Worm (Caenorhabditis elegans) whole organism, L3 larva: ENCODE results near the gene rpoa-12.

ENCODE experiments used
- aly-2 ChIP-seq: fragments of 150-350 bp; optimal IDR thresholded peaks from 2 replicates; lab custom pipeline; 2014; ENCODE audit warnings: missing biosample characterization, missing genetic modification characterization
- ama-1 ChIP-seq: fragments of 150-350 bp; optimal IDR thresholded peaks from 2 replicates; lab custom pipeline; 2018
- ceh-16 ChIP-seq: sonication (generic microtip); optimal IDR thresholded peaks from 2 replicates; lab custom pipeline; 2017; ENCODE audit warnings: missing biosample characterization, missing genetic modification characterization
- ceh-28 ChIP-seq: fragments of 150-350 bp; optimal IDR thresholded peaks from 2 replicates; lab custom pipeline; 2014; ENCODE audit warnings: missing biosample characterization, missing genetic modification reagents, missing genetic modification characterization
- ceh-82 ChIP-seq: fragments of 150-350 bp; optimal IDR thresholded peaks from 2 replicates; lab custom pipeline; 2014; ENCODE audit warnings: missing biosample characterization, missing genetic modification characterization
- daf-12 ChIP-seq: fragments of 150-350 bp; optimal IDR thresholded peaks from 2 replicates; lab custom pipeline; 2014; ENCODE audit warnings: missing biosample characterization, missing genetic modification reagents, missing genetic modification characterization
- egl-27 ChIP-seq: sonication (generic microtip); optimal IDR thresholded peaks from 4 replicates; lab custom pipeline; 2017; ENCODE audit warnings: missing biosample characterization, missing genetic modification reagents, missing genetic modification characterization
- elt-2 ChIP-seq: sonication (generic microtip); optimal IDR thresholded peaks from 2 replicates; lab custom pipeline; 2016; ENCODE audit warnings: missing genetic modification reagents, mild to moderate bottlenecking, missing genetic modification characterization, missing compliant biosample characterization
- elt-3 ChIP-seq, 3 experiments: fragments of 150-350 bp in 1 of 3; sonication (generic microtip) in 2 of 3; optimal IDR thresholded peaks; 2 replicates in 2 of 3; 4 replicates in 1 of 3; lab custom pipeline; 2014 to 2017; ENCODE audit warnings: missing biosample characterization in 3 of 3, missing genetic modification characterization in 3 of 3
- eor-1 ChIP-seq, 2 experiments: fragments of 150-350 bp; optimal IDR thresholded peaks; 2 replicates each; lab custom pipeline; 2014 to 2018; ENCODE audit warnings: missing biosample characterization in 2 of 2, missing genetic modification characterization in 2 of 2
- fkh-10 ChIP-seq: sonication (generic microtip); optimal IDR thresholded peaks from 2 replicates; lab custom pipeline; 2017; ENCODE audit warnings: missing biosample characterization, missing genetic modification reagents, missing genetic modification characterization
- fkh-2 ChIP-seq: fragments of 150-350 bp; optimal IDR thresholded peaks from 2 replicates; lab custom pipeline; 2014; ENCODE audit warnings: missing biosample characterization, missing genetic modification reagents, missing genetic modification characterization
- hmg-11 ChIP-seq: sonication (generic microtip); optimal IDR thresholded peaks from 2 replicates; lab custom pipeline; 2016; ENCODE audit warnings: missing genetic modification characterization, missing compliant biosample characterization
- jun-1 ChIP-seq: fragments of 150-350 bp; optimal IDR thresholded peaks from 2 replicates; lab custom pipeline; 2014; ENCODE audit warnings: missing biosample characterization, missing genetic modification reagents, missing genetic modification characterization
- mdl-1 ChIP-seq: fragments of 150-350 bp; optimal IDR thresholded peaks from 2 replicates; lab custom pipeline; 2014; ENCODE audit warnings: missing biosample characterization, missing genetic modification characterization
- nfya-1 ChIP-seq: sonication (generic microtip); optimal IDR thresholded peaks from 2 replicates; lab custom pipeline; 2017; ENCODE audit warnings: missing genetic modification characterization, mild to moderate bottlenecking, missing compliant biosample characterization, antibody characterized with exemption, moderate library complexity; ENCODE audit not compliant: insufficient read depth
- nhr-11 ChIP-seq: fragments of 150-350 bp; optimal IDR thresholded peaks from 2 replicates; lab custom pipeline; 2014; ENCODE audit warnings: missing biosample characterization, missing genetic modification characterization
- nhr-237 ChIP-seq: fragments of 150-350 bp; optimal IDR thresholded peaks from 2 replicates; lab custom pipeline; 2014; ENCODE audit warnings: missing biosample characterization, missing genetic modification characterization
- nhr-28 ChIP-seq: fragments of 150-350 bp; optimal IDR thresholded peaks from 2 replicates; lab custom pipeline; 2014; ENCODE audit warnings: missing biosample characterization, missing genetic modification characterization
- nhr-43 ChIP-seq: sonication (generic microtip); optimal IDR thresholded peaks from 2 replicates; lab custom pipeline; 2016; ENCODE audit warnings: mild to moderate bottlenecking, missing genetic modification characterization, missing compliant biosample characterization; ENCODE audit not compliant: poor library complexity, severe bottlenecking
- nhr-67 ChIP-seq: fragments of 150-350 bp; optimal IDR thresholded peaks from 2 replicates; lab custom pipeline; 2014; ENCODE audit warnings: missing biosample characterization, missing genetic modification characterization
- nhr-77 ChIP-seq: fragments of 150-350 bp; optimal IDR thresholded peaks from 2 replicates; lab custom pipeline; 2014; ENCODE audit warnings: missing biosample characterization, missing genetic modification characterization
- pha-4 ChIP-seq: fragments of 150-350 bp; optimal IDR thresholded peaks from 2 replicates; lab custom pipeline; 2014; ENCODE audit warnings: missing biosample characterization, missing genetic modification reagents, missing genetic modification characterization
- pqm-1 ChIP-seq: fragments of 150-350 bp; optimal IDR thresholded peaks from 2 replicates; lab custom pipeline; 2017; ENCODE audit warnings: missing biosample characterization, missing genetic modification characterization, inconsistent platforms
- skn-1 ChIP-seq: fragments of 150-350 bp; optimal IDR thresholded peaks from 2 replicates; lab custom pipeline; 2014; ENCODE audit warnings: missing biosample characterization, missing genetic modification characterization
- snpc-4 ChIP-seq: fragments of 150-350 bp; optimal IDR thresholded peaks from 2 replicates; lab custom pipeline; 2014; ENCODE audit warnings: missing biosample characterization, missing genetic modification characterization
- tbx-2 ChIP-seq: sonication (generic microtip); optimal IDR thresholded peaks from 2 replicates; lab custom pipeline; 2016; ENCODE audit warnings: mild to moderate bottlenecking, missing genetic modification characterization, missing compliant biosample characterization
- unc-39 ChIP-seq: sonication (generic microtip); optimal IDR thresholded peaks from 4 replicates; lab custom pipeline; 2017; ENCODE audit warnings: missing biosample characterization, missing genetic modification characterization
- unc-62 ChIP-seq: fragments of 150-350 bp; sonication (generic microtip); optimal IDR thresholded peaks from 4 replicates; lab custom pipeline; 2014; ENCODE audit warnings: missing biosample characterization, missing genetic modification reagents, missing genetic modification characterization
- zag-1 ChIP-seq: fragments of 150-350 bp; optimal IDR thresholded peaks from 2 replicates; lab custom pipeline; 2014; ENCODE audit warnings: missing biosample characterization, missing genetic modification characterization
- ztf-11 ChIP-seq: fragments of 150-350 bp; optimal IDR thresholded peaks from 2 replicates; lab custom pipeline; 2014; ENCODE audit warnings: missing biosample characterization, missing genetic modification characterization

The rpoa-12 gene

ce11 chrV:14464368-14464767 lies 41.3 kb upstream of the rpoa-12 start, which contains the start of gene F08H9.4:
F08H9.4 (minus strand) TSS chrV:14464428.
- TF ChIP-seq egl-27 (tag; lab: Kevin White, UChicago), result no peak
- TF ChIP-seq zag-1 (tag; lab: Kevin White, UChicago), result no peak
- TF ChIP-seq nhr-237, result no peak
- TF ChIP-seq ceh-28 (tag; lab: Kevin White, UChicago), result no peak
- TF ChIP-seq mdl-1 (tag; lab: Kevin White, UChicago), result no peak
- TF ChIP-seq nhr-11 (tag; lab: Kevin White, UChicago), result no peak
- no peak for TF ChIP-seq pqm-1 (tag; lab: Kevin White, UChicago)
- no peak for TF ChIP-seq nhr-43 (tag; lab: Kevin White, UChicago)
- no peak for TF ChIP-seq elt-2 (tag; lab: Kevin White, UChicago)
- no peak for TF ChIP-seq pha-4 (tag; lab: Kevin White, UChicago)
- no peak for TF ChIP-seq snpc-4 (tag; lab: Kevin White, UChicago)
- TF ChIP-seq fkh-10 (GFP tag; lab: Kevin White, UChicago), result no peak
- no peak for TF ChIP-seq fkh-2 (tag; lab: Kevin White, UChicago)
- TF ChIP-seq, all 47 proteins: peak for 0

ce11 chrV:14463087-14463486 lies 40.0 kb upstream of the rpoa-12 start, which contains the start of gene F08H9.3:
F08H9.3 (minus strand) TSS chrV:14463338.
- TF ChIP-seq snpc-4 (tag; lab: Kevin White, UChicago), result peak; percentile 87
- TF ChIP-seq ama-1 (lab: Kevin White, UChicago), result peak; percentile 3
- peak; percentile 69 for TF ChIP-seq elt-2 (tag; lab: Kevin White, UChicago)
- peak; percentile 69 for TF ChIP-seq pqm-1 (tag; lab: Kevin White, UChicago)

- TF ChIP-seq fkh-10 (GFP tag; lab: Kevin White, UChicago) (no peak), ceh-82 (tag; lab: Kevin White, UChicago) (no peak), tbx-2 (tag; lab: Kevin White, UChicago) (no peak), pqm-1 (tag; lab: Kevin White, UChicago) (no peak), daf-12 (tag; lab: Kevin White, UChicago) (no peak), pha-4 (tag; lab: Kevin White, UChicago) (peak; percentile 64), nhr-77 (no peak), eor-1 (tag; optimal IDR thresholded peaks at IDR 0.05; lab: Kevin White, UChicago) (no peak), hmg-11 (tag; lab: Kevin White, UChicago) (no peak)
Observed at ce11 chrV:14462653-14463052, 39.5 kb upstream of the rpoa-12 start.

- TF ChIP-seq ceh-28 (tag; lab: Kevin White, UChicago) (no peak), skn-1 (tag; lab: Kevin White, UChicago) (no peak), ama-1 (lab: Kevin White, UChicago) (no peak), nhr-28 (tag; lab: Kevin White, UChicago) (no peak), hmg-11 (tag; lab: Kevin White, UChicago) (no peak), eor-1 (tag; optimal IDR thresholded peaks at IDR 0.05; lab: Kevin White, UChicago) (no peak), nfya-1 (tag; lab: Kevin White, UChicago) (no peak), pqm-1 (tag; lab: Kevin White, UChicago) (no peak), nhr-67 (tag; lab: Kevin White, UChicago) (no peak), nhr-43 (tag; lab: Kevin White, UChicago) (no peak)
- TF ChIP-seq, all 47 proteins: peak for 0
Observed at ce11 chrV:14460615-14461102, 37.6 kb upstream of the rpoa-12 start, which contains the start of gene F08H9.2. F08H9.2 (plus strand) TSS chrV:14460665.

DNA sequence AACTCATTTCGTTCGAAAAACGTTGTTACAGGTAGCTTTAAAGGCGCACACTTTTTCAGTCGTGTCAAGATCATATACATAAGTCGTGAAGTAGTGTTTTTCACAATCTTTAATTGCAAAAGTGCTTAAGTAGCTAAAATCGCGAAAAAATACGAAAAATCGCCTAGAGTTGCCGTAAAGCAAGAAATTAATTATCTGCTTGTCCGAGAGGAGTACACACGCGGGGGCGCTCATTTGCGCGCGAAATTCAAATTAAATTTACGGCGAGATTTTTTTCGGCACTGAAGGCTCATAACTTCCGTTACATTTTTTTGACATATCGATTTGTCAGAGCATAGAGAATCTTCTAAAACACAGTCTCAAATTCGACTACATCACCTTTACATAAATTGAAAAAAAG lies 37.0 kb upstream of the rpoa-12 start:
- TF ChIP-seq ama-1 (lab: Kevin White, UChicago) (no peak), ceh-16 (tag; lab: Kevin White, UChicago) (no peak), nhr-67 (tag; lab: Kevin White, UChicago) (no peak), zag-1 (tag; lab: Kevin White, UChicago) (no peak), nhr-237 (no peak), nfya-1 (tag; lab: Kevin White, UChicago) (no peak), unc-39 (no peak), aly-2 (no peak), fkh-10 (GFP tag; lab: Kevin White, UChicago) (no peak), eor-1 (tag; optimal IDR thresholded peaks at IDR 0.05; lab: Kevin White, UChicago) (no peak), elt-3 (tag; optimal IDR thresholded peaks at IDR 0.05; lab: Kevin White, UChicago) (no peak), ceh-28 (tag; lab: Kevin White, UChicago) (no peak), unc-62 (GFP tag; lab: Kevin White, UChicago) (no peak), snpc-4 (tag; lab: Kevin White, UChicago) (no peak), pha-4 (tag; lab: Kevin White, UChicago) (no peak), ztf-11 (tag; lab: Kevin White, UChicago) (no peak), pqm-1 (tag; lab: Kevin White, UChicago) (no peak), hmg-11 (tag; lab: Kevin White, UChicago) (no peak), jun-1 (tag; lab: Kevin White, UChicago) (no peak)
- TF ChIP-seq, all 47 proteins: peak for 0
